Worm (Caenorhabditis elegans) whole organism, L3 larva: Measurements from ENCODE around the gene nft-1.
A peak's percentile ranks its signal among the peaks of the same experiment; 100 is the strongest.
"Not testable (repeated sequence)": the region's sequence is repeated elsewhere in the genome, so short reads cannot be mapped to it uniquely, and the experiment has no call there.

Experiments used
- R02D3.7 ChIP-seq: fragments of 150-350 bp; optimal IDR thresholded peaks from 2 replicates; lab custom pipeline; 2014; ENCODE audit warnings: missing biosample characterization, missing genetic modification characterization
- ZK546.5 ChIP-seq: sonication (generic microtip); optimal IDR thresholded peaks from 2 replicates; lab custom pipeline; 2017; ENCODE audit warnings: missing biosample characterization, missing genetic modification characterization
- aly-2 ChIP-seq: fragments of 150-350 bp; optimal IDR thresholded peaks from 2 replicates; lab custom pipeline; 2014; ENCODE audit warnings: missing biosample characterization, missing genetic modification characterization
- ceh-16 ChIP-seq: sonication (generic microtip); optimal IDR thresholded peaks from 2 replicates; lab custom pipeline; 2017; ENCODE audit warnings: missing biosample characterization, missing genetic modification characterization
- ceh-28 ChIP-seq: fragments of 150-350 bp; optimal IDR thresholded peaks from 2 replicates; lab custom pipeline; 2014; ENCODE audit warnings: missing biosample characterization, missing genetic modification reagents, missing genetic modification characterization
- ceh-82 ChIP-seq: fragments of 150-350 bp; optimal IDR thresholded peaks from 2 replicates; lab custom pipeline; 2014; ENCODE audit warnings: missing biosample characterization, missing genetic modification characterization
- ceh-9 ChIP-seq: sonication (generic microtip); optimal IDR thresholded peaks from 2 replicates; lab custom pipeline; 2018; ENCODE audit warnings: missing biosample characterization, missing genetic modification characterization
- daf-12 ChIP-seq: fragments of 150-350 bp; optimal IDR thresholded peaks from 2 replicates; lab custom pipeline; 2014; ENCODE audit warnings: missing biosample characterization, missing genetic modification reagents, missing genetic modification characterization
- egl-5 ChIP-seq: fragments of 150-350 bp; optimal IDR thresholded peaks from 2 replicates; lab custom pipeline; 2017; ENCODE audit warnings: missing biosample characterization, missing genetic modification reagents, missing genetic modification characterization, inconsistent platforms
- elt-1 ChIP-seq: fragments of 150-350 bp; optimal IDR thresholded peaks from 2 replicates; lab custom pipeline; 2014; ENCODE audit warnings: missing biosample characterization, missing genetic modification characterization
- elt-2 ChIP-seq: sonication (generic microtip); optimal IDR thresholded peaks from 2 replicates; lab custom pipeline; 2016; ENCODE audit warnings: missing genetic modification reagents, mild to moderate bottlenecking, missing genetic modification characterization, missing compliant biosample characterization
- elt-3 ChIP-seq, 3 experiments: fragments of 150-350 bp in 1 of 3; sonication (generic microtip) in 2 of 3; optimal IDR thresholded peaks; 2 replicates in 2 of 3; 4 replicates in 1 of 3; lab custom pipeline; 2014 to 2017; ENCODE audit warnings: missing biosample characterization in 3 of 3, missing genetic modification characterization in 3 of 3
- fkh-10 ChIP-seq: sonication (generic microtip); optimal IDR thresholded peaks from 2 replicates; lab custom pipeline; 2017; ENCODE audit warnings: missing biosample characterization, missing genetic modification reagents, missing genetic modification characterization
- fkh-2 ChIP-seq: fragments of 150-350 bp; optimal IDR thresholded peaks from 2 replicates; lab custom pipeline; 2014; ENCODE audit warnings: missing biosample characterization, missing genetic modification reagents, missing genetic modification characterization
- hmg-11 ChIP-seq: sonication (generic microtip); optimal IDR thresholded peaks from 2 replicates; lab custom pipeline; 2016; ENCODE audit warnings: missing genetic modification characterization, missing compliant biosample characterization
- lsy-12 ChIP-seq: sonication (generic microtip); optimal IDR thresholded peaks from 2 replicates; lab custom pipeline; 2016; ENCODE audit warnings: mild to moderate bottlenecking, missing genetic modification characterization, missing compliant biosample characterization
- mml-1 ChIP-seq: fragments of 150-350 bp; sonication (generic microtip); optimal IDR thresholded peaks from 3 replicates; lab custom pipeline; 2014; ENCODE audit warnings: missing biosample characterization, missing genetic modification characterization
- nfya-1 ChIP-seq: sonication (generic microtip); optimal IDR thresholded peaks from 2 replicates; lab custom pipeline; 2017; ENCODE audit warnings: missing genetic modification characterization, mild to moderate bottlenecking, missing compliant biosample characterization, antibody characterized with exemption, moderate library complexity; ENCODE audit not compliant: insufficient read depth
- nhr-11 ChIP-seq: fragments of 150-350 bp; optimal IDR thresholded peaks from 2 replicates; lab custom pipeline; 2014; ENCODE audit warnings: missing biosample characterization, missing genetic modification characterization
- nhr-23 ChIP-seq: fragments of 150-350 bp; optimal IDR thresholded peaks from 2 replicates; lab custom pipeline; 2014; ENCODE audit warnings: missing biosample characterization, missing genetic modification reagents, missing genetic modification characterization
- nhr-28 ChIP-seq: fragments of 150-350 bp; optimal IDR thresholded peaks from 2 replicates; lab custom pipeline; 2014; ENCODE audit warnings: missing biosample characterization, missing genetic modification characterization
- nhr-43 ChIP-seq: sonication (generic microtip); optimal IDR thresholded peaks from 2 replicates; lab custom pipeline; 2016; ENCODE audit warnings: mild to moderate bottlenecking, missing genetic modification characterization, missing compliant biosample characterization; ENCODE audit not compliant: poor library complexity, severe bottlenecking
- nhr-67 ChIP-seq: fragments of 150-350 bp; optimal IDR thresholded peaks from 2 replicates; lab custom pipeline; 2014; ENCODE audit warnings: missing biosample characterization, missing genetic modification characterization
- nhr-76 ChIP-seq: fragments of 150-350 bp; sonication (generic microtip); optimal IDR thresholded peaks from 5 replicates; lab custom pipeline; 2014; ENCODE audit warnings: missing biosample characterization, missing genetic modification characterization
- nhr-77 ChIP-seq: fragments of 150-350 bp; optimal IDR thresholded peaks from 2 replicates; lab custom pipeline; 2014; ENCODE audit warnings: missing biosample characterization, missing genetic modification characterization
- sea-2 ChIP-seq: fragments of 150-350 bp; sonication (generic microtip); optimal IDR thresholded peaks from 4 replicates; lab custom pipeline; 2014; ENCODE audit warnings: missing biosample characterization, missing genetic modification reagents, missing genetic modification characterization
- skn-1 ChIP-seq: fragments of 150-350 bp; optimal IDR thresholded peaks from 2 replicates; lab custom pipeline; 2014; ENCODE audit warnings: missing biosample characterization, missing genetic modification characterization
- unc-39 ChIP-seq: sonication (generic microtip); optimal IDR thresholded peaks from 4 replicates; lab custom pipeline; 2017; ENCODE audit warnings: missing biosample characterization, missing genetic modification characterization
- unc-62 ChIP-seq: fragments of 150-350 bp; sonication (generic microtip); optimal IDR thresholded peaks from 4 replicates; lab custom pipeline; 2014; ENCODE audit warnings: missing biosample characterization, missing genetic modification reagents, missing genetic modification characterization
- zag-1 ChIP-seq: fragments of 150-350 bp; optimal IDR thresholded peaks from 2 replicates; lab custom pipeline; 2014; ENCODE audit warnings: missing biosample characterization, missing genetic modification characterization
- ztf-4 ChIP-seq: fragments of 150-350 bp; optimal IDR thresholded peaks from 2 replicates; lab custom pipeline; 2014; ENCODE audit warnings: missing biosample characterization, missing genetic modification characterization

Gene nft-1

DNA sequence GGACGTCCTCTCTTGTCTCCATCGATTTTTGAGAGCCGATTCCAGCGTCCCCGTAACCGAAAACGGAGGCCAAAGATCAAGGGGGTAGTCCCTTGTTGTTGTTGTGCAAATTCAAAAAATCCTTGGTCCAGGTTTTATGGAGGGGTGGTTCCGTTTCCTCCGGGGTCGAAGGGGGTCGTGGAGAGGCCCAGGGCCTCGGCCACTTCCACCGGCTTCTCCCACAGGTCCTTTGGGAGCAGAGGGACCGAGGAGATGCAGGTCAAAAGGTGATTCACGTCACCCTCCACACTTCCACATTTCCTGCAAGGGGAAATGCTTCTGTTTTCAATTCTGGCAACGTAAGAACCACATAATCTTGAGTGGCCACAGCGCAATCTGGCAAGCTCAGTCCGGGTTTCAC lies 40.0 kb upstream of the nft-1 start, which contains the start of gene fbxb-22:
Gene fbxb-22, minus strand, starts transcription at position 61 of the 400 bp plus-strand sequence.
- TF ChIP-seq nhr-77, egl-5, aly-2 (tag; lab: Kevin White, UChicago): not testable (repeated sequence)

ce11 chrIII:11891335-11891734 lies 32.4 kb upstream of the nft-1 start, which contains the start of gene faah-5:
Gene faah-5 (minus strand): TSS chrIII:11891435.
- TF ChIP-seq sea-2 (GFP tag; lab: Kevin White, UChicago) (no peak), skn-1 (tag; lab: Kevin White, UChicago) (no peak), ceh-28 (no peak), nhr-11 (no peak), nhr-67 (tag; lab: Kevin White, UChicago) (no peak), zag-1 (tag; lab: Kevin White, UChicago) (no peak)

DNA sequence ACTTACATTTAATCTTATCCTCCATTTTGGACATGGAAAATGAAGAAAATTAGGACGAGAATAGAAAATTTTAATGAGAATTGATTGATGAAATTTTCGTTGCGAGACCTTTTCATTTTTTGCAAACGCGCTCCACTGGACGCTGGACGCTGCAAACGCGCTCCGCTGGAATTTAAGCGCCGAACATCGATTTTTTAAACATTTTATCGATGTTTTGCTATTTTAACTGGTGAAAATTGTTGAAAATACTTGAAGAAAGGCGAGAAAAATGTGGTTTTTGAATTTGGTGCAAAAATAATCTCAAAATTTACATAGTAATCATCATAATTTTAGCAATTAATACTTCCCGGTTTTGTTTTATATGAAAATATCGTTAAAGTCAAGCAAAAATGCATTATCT lies 30.7 kb upstream of the nft-1 start, which contains the start of gene Y56A3A.41:
Gene Y56A3A.41, minus strand, starts transcription at position 101 of the 400 bp plus-strand sequence.
- TF ChIP-seq nhr-23 (tag; lab: Kevin White, UChicago): no peak
- no peak for TF ChIP-seq mml-1
- TF ChIP-seq ceh-82 (tag; lab: Kevin White, UChicago): no peak
- no peak for TF ChIP-seq nhr-67 (tag; lab: Kevin White, UChicago)
- no peak for TF ChIP-seq fkh-10 (GFP tag; lab: Kevin White, UChicago)
- no peak for TF ChIP-seq ztf-4
- no peak for TF ChIP-seq hmg-11 (tag; lab: Kevin White, UChicago)
- TF ChIP-seq unc-62 (GFP tag; lab: Kevin White, UChicago): no peak
- no peak for TF ChIP-seq ZK546.5
- no peak for TF ChIP-seq elt-3 (tag; optimal IDR thresholded peaks at IDR 0.05; lab: Kevin White, UChicago)

- TF ChIP-seq unc-62 (GFP tag; lab: Kevin White, UChicago) (no peak), ztf-4 (no peak), unc-39 (tag; lab: Kevin White, UChicago) (no peak), nfya-1 (peak; percentile 70), lsy-12 (tag; lab: Kevin White, UChicago) (no peak), R02D3.7 (tag; lab: Kevin White, UChicago) (no peak), zag-1 (tag; lab: Kevin White, UChicago) (no peak), fkh-2 (tag; lab: Kevin White, UChicago) (no peak)
These were observed 28.2 kb upstream of the nft-1 start for ce11 chrIII:11895504-11895903.

DNA sequence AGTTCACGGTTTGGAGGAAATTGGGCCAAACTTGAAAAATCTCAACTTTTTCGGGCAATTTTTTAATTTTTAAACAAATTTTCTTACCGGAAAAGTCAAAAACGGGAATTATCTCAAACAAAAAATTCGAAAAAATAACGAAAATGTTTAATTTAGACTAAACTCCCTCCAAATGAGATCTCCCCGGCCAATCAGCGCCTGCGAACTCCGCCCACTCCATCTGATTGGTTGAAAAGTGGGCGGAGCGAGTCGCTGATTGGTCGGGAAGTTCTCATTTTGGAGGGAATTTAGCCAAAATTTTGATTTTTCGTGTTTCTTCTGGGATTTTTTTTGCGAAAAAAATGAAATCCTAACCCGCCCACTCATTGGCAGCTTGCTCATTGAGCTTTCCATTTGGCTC lies 27.0 kb upstream of the nft-1 start:
- TF ChIP-seq elt-2 (tag; lab: Kevin White, UChicago): no peak
- TF ChIP-seq elt-1 (tag; lab: Kevin White, UChicago): no peak
- TF ChIP-seq nhr-43 (tag; lab: Kevin White, UChicago): no peak
- TF ChIP-seq nfya-1: peak; percentile 57

DNA sequence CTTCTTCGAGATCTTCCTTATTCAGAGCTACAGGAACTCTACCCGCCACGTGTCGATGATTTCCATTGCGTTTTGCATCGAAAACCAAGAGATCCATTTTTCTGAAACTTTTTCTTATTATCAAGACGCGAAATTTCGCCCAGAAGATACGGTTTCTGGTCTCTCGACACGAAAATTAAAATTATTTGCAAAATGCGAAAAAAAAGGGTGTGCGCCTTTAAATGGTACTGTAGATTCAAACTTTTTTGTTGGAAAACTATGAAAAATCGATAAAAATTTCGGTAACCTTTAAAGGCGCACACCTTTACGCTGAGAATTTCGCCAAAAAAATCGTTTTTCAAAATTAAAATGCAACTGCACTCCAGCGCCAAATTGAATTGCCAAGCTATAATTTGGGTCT lies 25.5 kb upstream of the nft-1 start, which contains the start of gene tsen-2:
Gene tsen-2, minus strand, starts transcription at position 101 of the 400 bp plus-strand sequence.
- TF ChIP-seq unc-62 (GFP tag; lab: Kevin White, UChicago) (no peak), unc-39 (tag; lab: Kevin White, UChicago) (no peak), zag-1 (tag; lab: Kevin White, UChicago) (no peak), ceh-9 (no peak), ceh-16 (tag; lab: Kevin White, UChicago) (no peak)

ce11 chrIII:11900022-11900421 lies 23.7 kb upstream of the nft-1 start:
- no peak for TF ChIP-seq daf-12 (tag; lab: Kevin White, UChicago)
- no peak for TF ChIP-seq nhr-43 (tag; lab: Kevin White, UChicago)
- TF ChIP-seq fkh-2 (tag; lab: Kevin White, UChicago): no peak
- TF ChIP-seq nhr-28 (tag; lab: Kevin White, UChicago): no peak
- TF ChIP-seq ceh-82 (tag; lab: Kevin White, UChicago): no peak
- TF ChIP-seq zag-1 (tag; lab: Kevin White, UChicago): no peak
- TF ChIP-seq nhr-76 (tag; lab: Kevin White, UChicago): no peak
- TF ChIP-seq nhr-67 (tag; lab: Kevin White, UChicago): no peak
- TF ChIP-seq nfya-1: peak; percentile 83
